Fruit fly (Drosophila melanogaster): ENCODE data around the gene SLIRP1.
A peak's percentile ranks its signal among the peaks of the same experiment; 100 is the strongest.

Gene SLIRP1

dm6 chrX:21367363-21368072 lies 48.4 kb upstream of the SLIRP1 start (continued):
- TF ChIP-seq CG1024 (GFP tag; IDR thresholded peaks at IDR 0.05) (peak; percentile 80), CG18476 (GFP tag; optimal IDR thresholded peaks at IDR 0.05) (peak; percentile 97), Mad (GFP tag; optimal IDR thresholded peaks at IDR 0.05) (peak; percentile 98), tin (GFP tag; optimal IDR thresholded peaks at IDR 0.05) (peak; percentile 98), jigr1 (GFP tag; IDR thresholded peaks at IDR 0.05) (peak; percentile 93), CG16863 (GFP tag; optimal IDR thresholded peaks at IDR 0.05) (peak; percentile 93), CG9876 (GFP tag; optimal IDR thresholded peaks at IDR 0.05) (peak; percentile 88), Lhr (GFP tag; optimal IDR thresholded peaks at IDR 0.05) (peak; percentile 94), CG7839 (tag; optimal IDR thresholded peaks at IDR 0.05) (peak; percentile 99), Neu2 (GFP tag; optimal IDR thresholded peaks at IDR 0.05; ENCODE audit: borderline replicate concordance) (peak; percentile 72), CG2129 (GFP tag; IDR thresholded peaks at IDR 0.05; ENCODE audit: partially characterized antibody) (no peak), sd (tag; optimal IDR thresholded peaks at IDR 0.05) (peak; percentile 90), CG3065 (GFP tag; optimal IDR thresholded peaks at IDR 0.05) (peak; percentile 87), lola (GFP tag; optimal IDR thresholded peaks at IDR 0.05) (peak in 1 of 3 experiments; percentile 95), jumu (GFP tag; optimal IDR thresholded peaks at IDR 0.05) (peak; percentile 93), emc (GFP tag; optimal IDR thresholded peaks at IDR 0.05) (peak; percentile 93), CG34376 (GFP tag; optimal IDR thresholded peaks at IDR 0.05) (peak; percentile 99), Ets97D (GFP tag; optimal IDR thresholded peaks at IDR 0.05) (peak; percentile 87), CG10959 (GFP tag; IDR thresholded peaks at IDR 0.05) (peak; percentile 86), Scr (GFP tag; IDR thresholded peaks at IDR 0.05; ENCODE audit: partially characterized antibody) (no peak), Kr (GFP tag; optimal IDR thresholded peaks at IDR 0.05) (no peak), CG31365 (tag; optimal IDR thresholded peaks at IDR 0.05) (peak; percentile 88), HHEX (GFP tag; optimal IDR thresholded peaks at IDR 0.05) (peak; percentile 98), cg (GFP tag; optimal IDR thresholded peaks at IDR 0.05) (peak; percentile 49), CG6689 (GFP tag; IDR thresholded peaks at IDR 0.05) (peak; percentile 97), YL-1 (GFP tag; optimal IDR thresholded peaks at IDR 0.05) (peak; percentile 93), B-H1 (GFP tag; IDR thresholded peaks at IDR 0.05) (peak; percentile 94), Hey (tag; optimal IDR thresholded peaks at IDR 0.05) (peak; percentile 90), CG4282 (GFP tag; optimal IDR thresholded peaks at IDR 0.05) (peak; percentile 90), CG5953 (GFP tag; IDR thresholded peaks at IDR 0.05) (peak; percentile 91), CG42726 (GFP tag; IDR thresholded peaks at IDR 0.05; ENCODE audit: partially characterized antibody) (no peak), Drgx (GFP tag; IDR thresholded peaks at IDR 0.05) (peak; percentile 97), Spps (tag; optimal IDR thresholded peaks at IDR 0.05) (peak; percentile 90), CG6813 (GFP tag; optimal IDR thresholded peaks at IDR 0.05) (peak; percentile 98), onecut (GFP tag; IDR thresholded peaks at IDR 0.05) (peak; percentile 92), gsb (GFP tag; IDR thresholded peaks at IDR 0.05) (peak; percentile 94), CG14441 (GFP tag; IDR thresholded peaks at IDR 0.05) (peak; percentile 95), CG10267 (tag; optimal IDR thresholded peaks at IDR 0.05) (peak; percentile 92), TFAM (GFP tag; optimal IDR thresholded peaks at IDR 0.05) (peak; percentile 77), CG15479 (GFP tag; optimal IDR thresholded peaks at IDR 0.05) (peak; percentile 27), CG12391 (tag; optimal IDR thresholded peaks at IDR 0.05) (peak; percentile 98), CG9609 (GFP tag; optimal IDR thresholded peaks at IDR 0.05) (peak; percentile 94), az2 (GFP tag; optimal IDR thresholded peaks at IDR 0.05) (peak; percentile 98), klu (GFP tag; IDR thresholded peaks at IDR 0.05) (peak; percentile 94), CG6765 (GFP tag; optimal IDR thresholded peaks at IDR 0.05) (peak; percentile 95), gsb-n (tag; optimal IDR thresholded peaks at IDR 0.05) (peak; percentile 96), Elba2 (GFP tag; optimal IDR thresholded peaks at IDR 0.05) (peak; percentile 19), CG7357 (GFP tag; IDR thresholded peaks at IDR 0.05) (peak; percentile 91), sens-2 (GFP tag; IDR thresholded peaks at IDR 0.05) (peak; percentile 84)

Measured in whole organism, embryonic.